Worm (Caenorhabditis elegans): ENCODE data around the gene hse-5.

DNA sequence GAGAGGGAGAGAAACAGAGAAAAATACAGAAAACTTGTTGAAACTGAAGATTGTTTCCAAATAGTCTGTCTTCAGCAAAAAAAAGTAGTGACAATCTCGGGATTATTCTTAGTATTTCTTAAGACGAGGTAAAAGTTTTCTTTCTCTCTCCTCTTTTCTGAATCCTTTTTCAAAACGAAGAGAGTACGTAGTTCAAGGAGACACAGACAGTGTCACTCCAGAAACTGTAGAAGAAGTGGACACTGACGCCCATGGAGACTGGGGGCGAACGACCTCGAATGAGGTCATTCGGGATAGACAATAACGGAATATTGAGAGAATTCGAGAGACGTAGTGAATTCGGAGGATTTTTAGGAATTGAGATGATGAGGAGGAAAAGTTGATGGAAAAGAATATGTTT, 14.2 kb upstream of the hse-5 start, which contains the start of gene gly-6:
- no peak for TF ChIP-seq elt-3 (tag; optimal IDR thresholded peaks at IDR 0.05)
- TF ChIP-seq snpc-4 (tag; optimal IDR thresholded peaks at IDR 0.05), result no peak
- TF ChIP-seq nhr-76 (tag; optimal IDR thresholded peaks at IDR 0.05), result no peak
- TF ChIP-seq blmp-1 (tag; optimal IDR thresholded peaks at IDR 0.05), result no peak
- no peak for TF ChIP-seq unc-39 (tag; optimal IDR thresholded peaks at IDR 0.05)
- TF ChIP-seq sem-2 (GFP tag; optimal IDR thresholded peaks at IDR 0.05), result no peak
- TF ChIP-seq unc-62 (GFP tag; optimal IDR thresholded peaks at IDR 0.05), result no peak
- no peak for TF ChIP-seq nhr-237 (tag; optimal IDR thresholded peaks at IDR 0.05)
- TF ChIP-seq nhr-12 (tag; optimal IDR thresholded peaks at IDR 0.05), result no peak
- TF ChIP-seq ztf-11 (tag; optimal IDR thresholded peaks at IDR 0.05), result no peak
- TF ChIP-seq mab-5 (tag; optimal IDR thresholded peaks at IDR 0.05), result no peak
